Fruit fly (Drosophila melanogaster) whole organism, embryonic: Measurements from ENCODE around the gene Wbp2.

Source experiments
- ATbp ChIP-seq: fragments of 200-800 bp; sonication (Bioruptor generic); optimal IDR thresholded peaks from 2 replicates; lab custom pipeline; 2017; ENCODE audit warnings: missing biosample characterization, mild to moderate bottlenecking, missing genetic modification characterization, missing genetic modification reagents
- Atf3 ChIP-seq: fragments of 200-800 bp; sonication (Bioruptor generic); optimal IDR thresholded peaks from 3 replicates; lab custom pipeline; 2016; ENCODE audit warnings: missing biosample characterization, missing genetic modification characterization
- Blimp-1 ChIP-seq: fragments of 200-800 bp; sonication (Bioruptor generic); optimal IDR thresholded peaks from 3 replicates; lab custom pipeline; 2018; ENCODE audit warnings: missing biosample characterization, missing genetic modification characterization, mild to moderate bottlenecking, moderate library complexity, missing genetic modification reagents
- CG10267 ChIP-seq: fragments of 200-800 bp; sonication (Bioruptor generic); optimal IDR thresholded peaks from 2 replicates; lab custom pipeline; 2018; ENCODE audit warnings: missing biosample characterization, mild to moderate bottlenecking, missing genetic modification characterization, moderate library complexity
- CG11398 ChIP-seq: fragments of 200-800 bp; sonication (Bioruptor generic); optimal IDR thresholded peaks from 2 replicates; lab custom pipeline; 2016; ENCODE audit warnings: missing biosample characterization, missing genetic modification characterization
- CG12071 ChIP-seq: fragments of 200-800 bp; sonication (Bioruptor generic); optimal IDR thresholded peaks from 3 replicates; lab custom pipeline; 2018; ENCODE audit warnings: missing biosample characterization, mild to moderate bottlenecking, missing genetic modification characterization
- CG13123 ChIP-seq: fragments of 200-800 bp; sonication (Bioruptor generic); optimal IDR thresholded peaks from 2 replicates; lab custom pipeline; 2016; ENCODE audit warnings: missing biosample characterization, missing genetic modification characterization
- CG13624 ChIP-seq: fragments of 200-800 bp; sonication (Bioruptor generic); optimal IDR thresholded peaks from 2 replicates; lab custom pipeline; 2016; ENCODE audit warnings: missing biosample characterization, missing genetic modification characterization
- CG13894 ChIP-seq: fragments of 200-800 bp; sonication (Bioruptor generic); optimal IDR thresholded peaks from 3 replicates; lab custom pipeline; 2018; ENCODE audit warnings: missing biosample characterization, mild to moderate bottlenecking, missing genetic modification characterization, moderate library complexity
- CG15073 ChIP-seq: fragments of 200-800 bp; sonication (Bioruptor generic); optimal IDR thresholded peaks from 2 replicates; lab custom pipeline; 2016; ENCODE audit warnings: missing biosample characterization, missing genetic modification characterization
- CG15269 ChIP-seq: fragments of 200-800 bp; sonication (Bioruptor generic); optimal IDR thresholded peaks from 2 replicates; lab custom pipeline; 2018; ENCODE audit warnings: missing biosample characterization, mild to moderate bottlenecking, missing genetic modification characterization, moderate library complexity
- CG15696 ChIP-seq: fragments of 200-800 bp; sonication (Bioruptor generic); optimal IDR thresholded peaks from 2 replicates; lab custom pipeline; 2019; ENCODE audit warnings: missing biosample characterization, mild to moderate bottlenecking, missing genetic modification characterization, moderate library complexity
- CG1602 ChIP-seq: fragments of 200-800 bp; sonication (Bioruptor generic); optimal IDR thresholded peaks from 3 replicates; lab custom pipeline; 2016; ENCODE audit warnings: missing biosample characterization, missing genetic modification characterization
- CG1647 ChIP-seq: fragments of 200-800 bp; sonication (Bioruptor generic); optimal IDR thresholded peaks from 3 replicates; lab custom pipeline; 2016; ENCODE audit warnings: missing biosample characterization, missing genetic modification characterization
- CG16813 ChIP-seq: fragments of 200-800 bp; sonication (Bioruptor generic); IDR thresholded peaks from 3 replicates; pipeline ENCODE4 v1.3.6; 2022; ENCODE audit warnings: missing biosample characterization, missing genetic modification characterization; ENCODE audit not compliant: partially characterized antibody
- CG17359 ChIP-seq: fragments of 200-800 bp; sonication (Bioruptor generic); optimal IDR thresholded peaks from 3 replicates; lab custom pipeline; 2018; ENCODE audit warnings: missing biosample characterization, mild to moderate bottlenecking, missing genetic modification characterization, moderate library complexity
- CG18476 ChIP-seq: fragments of 200-800 bp; sonication (Bioruptor generic); optimal IDR thresholded peaks from 2 replicates; lab custom pipeline; 2016; ENCODE audit warnings: missing biosample characterization, mild to moderate bottlenecking, missing genetic modification characterization
- CG2875 ChIP-seq: fragments of 200-800 bp; sonication (Bioruptor generic); optimal IDR thresholded peaks from 2 replicates; lab custom pipeline; 2017; ENCODE audit warnings: missing biosample characterization, mild to moderate bottlenecking, missing genetic modification characterization, missing genetic modification reagents
- CG3281 ChIP-seq: fragments of 200-800 bp; sonication (Bioruptor generic); optimal IDR thresholded peaks from 3 replicates; lab custom pipeline; 2017; ENCODE audit warnings: missing biosample characterization, mild to moderate bottlenecking, missing genetic modification characterization
- CG3407 ChIP-seq: fragments of 200-800 bp; sonication (Bioruptor generic); optimal IDR thresholded peaks from 2 replicates; lab custom pipeline; 2018; ENCODE audit warnings: missing biosample characterization, mild to moderate bottlenecking, missing genetic modification characterization
- CG34224 ChIP-seq: fragments of 200-800 bp; sonication (Bioruptor generic); IDR thresholded peaks from 3 replicates; pipeline ENCODE4 v1.3.6; 2022; ENCODE audit warnings: missing biosample characterization, missing genetic modification characterization; ENCODE audit not compliant: partially characterized antibody
- CG3838 ChIP-seq: fragments of 200-800 bp; sonication (Bioruptor generic); optimal IDR thresholded peaks from 3 replicates; lab custom pipeline; 2016; ENCODE audit warnings: missing biosample characterization, missing genetic modification characterization
- CG3847 ChIP-seq: fragments of 200-800 bp; sonication (Bioruptor generic); IDR thresholded peaks from 2 replicates; pipeline ENCODE4 v1.3.6; 2022; ENCODE audit warnings: missing biosample characterization, missing genetic modification characterization
- CG8924 ChIP-seq: fragments of 200-800 bp; optimal IDR thresholded peaks from 3 replicates; lab custom pipeline; 2019; ENCODE audit warnings: missing biosample characterization, mild to moderate bottlenecking, missing genetic modification characterization, moderate library complexity
- Camta ChIP-seq: fragments of 200-800 bp; sonication (Bioruptor generic); optimal IDR thresholded peaks from 2 replicates; lab custom pipeline; 2016; ENCODE audit warnings: missing biosample characterization, missing genetic modification characterization
- Dll ChIP-seq: fragments of 200-800 bp; sonication (Bioruptor generic); IDR thresholded peaks from 4 replicates; pipeline ENCODE4 v1.3.6; 2022; ENCODE audit warnings: missing biosample characterization, missing genetic modification characterization; ENCODE audit not compliant: partially characterized antibody
- Ets97D ChIP-seq: fragments of 200-800 bp; sonication (Bioruptor generic); optimal IDR thresholded peaks from 3 replicates; lab custom pipeline; 2016; ENCODE audit warnings: missing biosample characterization, missing genetic modification characterization
- NC2α ChIP-seq: fragments of 200-800 bp; sonication (Bioruptor generic); optimal IDR thresholded peaks from 2 replicates; lab custom pipeline; 2016; ENCODE audit warnings: missing biosample characterization, missing genetic modification characterization
- NC2β ChIP-seq: fragments of 200-800 bp; sonication (Bioruptor generic); optimal IDR thresholded peaks from 2 replicates; lab custom pipeline; 2016; ENCODE audit warnings: missing biosample characterization, missing genetic modification characterization
- Optix ChIP-seq: fragments of 200-800 bp; sonication (Bioruptor generic); IDR thresholded peaks from 3 replicates; pipeline ENCODE4 v1.3.6; 2022; ENCODE audit warnings: missing biosample characterization, missing genetic modification characterization
- Sin3A ChIP-seq: fragments of >200 bp; optimal IDR thresholded peaks from 2 replicates; lab custom pipeline; 2018
- Sox100B ChIP-seq: fragments of 200-800 bp; sonication (Bioruptor generic); optimal IDR thresholded peaks from 3 replicates; lab custom pipeline; 2018; ENCODE audit warnings: missing biosample characterization, mild to moderate bottlenecking, missing genetic modification characterization
- ac ChIP-seq: fragments of 200-800 bp; sonication (Bioruptor generic); optimal IDR thresholded peaks from 3 replicates; lab custom pipeline; 2017; ENCODE audit warnings: missing biosample characterization, mild to moderate bottlenecking, missing genetic modification characterization
- ato ChIP-seq: fragments of 200-800 bp; sonication (Bioruptor generic); IDR thresholded peaks from 2 replicates; pipeline ENCODE4 v1.3.6; 2022; ENCODE audit warnings: missing biosample characterization, missing genetic modification characterization; ENCODE audit not compliant: partially characterized antibody
- bsh ChIP-seq, 2 experiments: fragments of 200-800 bp; sonication (Bioruptor generic); optimal IDR thresholded peaks; 2 replicates each; lab custom pipeline; 2017 to 2018; ENCODE audit warnings: mild to moderate bottlenecking in 2 of 2, missing biosample characterization in 2 of 2, missing genetic modification characterization in 2 of 2, moderate library complexity in 1 of 2
- chif ChIP-seq, 2 experiments: fragments of 200-800 bp; sonication (Bioruptor generic); optimal IDR thresholded peaks; 3 replicates each; lab custom pipeline; 2016; ENCODE audit warnings: missing biosample characterization in 2 of 2, missing genetic modification characterization in 2 of 2
- danr ChIP-seq: fragments of 200-800 bp; sonication (Bioruptor generic); IDR thresholded peaks from 2 replicates; pipeline ENCODE4 v1.3.6; 2022; ENCODE audit warnings: missing biosample characterization, missing genetic modification characterization
- exex ChIP-seq: fragments of 200-800 bp; sonication (Bioruptor generic); optimal IDR thresholded peaks from 4 replicates; lab custom pipeline; 2018; ENCODE audit warnings: missing biosample characterization, mild to moderate bottlenecking, missing genetic modification characterization, moderate library complexity
- eyg ChIP-seq: fragments of 200-800 bp; sonication (Bioruptor generic); optimal IDR thresholded peaks from 3 replicates; lab custom pipeline; 2016; ENCODE audit warnings: missing biosample characterization, missing genetic modification characterization
- gcm2 ChIP-seq: fragments of 200-800 bp; sonication (Bioruptor generic); optimal IDR thresholded peaks from 2 replicates; lab custom pipeline; 2016; ENCODE audit warnings: missing biosample characterization, missing genetic modification characterization
- kni ChIP-seq: fragments of 200-800 bp; sonication (Bioruptor generic); optimal IDR thresholded peaks from 3 replicates; lab custom pipeline; 2017; ENCODE audit warnings: mild to moderate bottlenecking, missing biosample characterization, missing genetic modification reagents, missing genetic modification characterization
- pan ChIP-seq, 4 experiments: fragments of >200 bp in 3 of 4; fragments of 200-800 bp in 1 of 4; sonication (Bioruptor generic) in 1 of 4; optimal IDR thresholded peaks in 3 of 4; IDR thresholded peaks in 1 of 4; 2 replicates each; pipeline versions ENCODE4 v1.3.6 to Lab custom; 2017 to 2022; ENCODE audit warnings: missing biosample characterization in 2 of 4, missing genetic modification characterization in 2 of 4, mixed read lengths in 1 of 4
- psq ChIP-seq: fragments of 200-800 bp; sonication (Bioruptor generic); optimal IDR thresholded peaks from 2 replicates; lab custom pipeline; 2017; ENCODE audit warnings: missing biosample characterization, missing genetic modification characterization
- ro ChIP-seq: fragments of 200-800 bp; sonication (Bioruptor generic); IDR thresholded peaks from 2 replicates; pipeline ENCODE4 v1.3.6; 2022; ENCODE audit warnings: missing biosample characterization, missing genetic modification characterization
- sob ChIP-seq: fragments of 200-800 bp; sonication (Bioruptor generic); IDR thresholded peaks from 2 replicates; pipeline ENCODE4 v1.3.6; 2022; ENCODE audit warnings: missing biosample characterization, missing genetic modification characterization
- twi ChIP-seq: fragments of 200-800 bp; optimal IDR thresholded peaks from 2 replicates; lab custom pipeline; 2019; ENCODE audit warnings: missing biosample characterization, mild to moderate bottlenecking, missing genetic modification characterization, moderate library complexity
- wek ChIP-seq: fragments of 200-800 bp; sonication (Bioruptor generic); optimal IDR thresholded peaks from 3 replicates; lab custom pipeline; 2018; ENCODE audit warnings: missing biosample characterization, mild to moderate bottlenecking, missing genetic modification characterization, moderate library complexity
- yki ChIP-seq: fragments of >200 bp; optimal IDR thresholded peaks from 3 replicates; lab custom pipeline; 2018

Wbp2 gene

dm6 chr3L:12803159-12804034, 46.6 kb upstream of the Wbp2 start (continued):
- 0 out of 2 replicates have a peak, but pooled peaks have one; percentile 28 for TF ChIP-seq CG3847 (GFP tag; lab: Robert Waterston, UW)
- TF ChIP-seq twi (tag; lab: Kevin White, UChicago) = no peak
- no peak for TF ChIP-seq Dll (GFP tag; lab: Robert Waterston, UW)
- TF ChIP-seq exex = peak; percentile 9
- TF ChIP-seq chif (GFP tag; optimal IDR thresholded peaks at IDR 0.05; lab: Kevin White, UChicago) = peak in 1 of 2 experiments; percentile 9
- TF ChIP-seq CG15073 = no peak
- TF ChIP-seq NC2β (GFP tag; lab: Kevin White, UChicago) = no peak
- TF ChIP-seq CG3838 (GFP tag; lab: Kevin White, UChicago) = no peak
- no peak for TF ChIP-seq CG1647 (GFP tag; lab: Kevin White, UChicago)
- peak; percentile 58 for TF ChIP-seq CG13624 (GFP tag; lab: Kevin White, UChicago)
- TF ChIP-seq Sin3A (lab: Kevin White, UChicago) = no peak
- TF ChIP-seq CG1602 (GFP tag; lab: Kevin White, UChicago) = no peak
- no peak for TF ChIP-seq CG13123
- TF ChIP-seq CG13894 (tag; lab: Kevin White, UChicago) = peak; percentile 56
- no peak for TF ChIP-seq kni (GFP tag; lab: Kevin White, UChicago)
- TF ChIP-seq CG34224 (GFP tag; lab: Robert Waterston, UW) = no peak
- no peak for TF ChIP-seq danr (GFP tag; lab: Robert Waterston, UW)
- no peak for TF ChIP-seq CG12071
- peak; percentile 57 for TF ChIP-seq CG15269 (tag; lab: Kevin White, UChicago)
- TF ChIP-seq sob (GFP tag; lab: Robert Waterston, UW) = peak; percentile 6; the same call in 1 of the 2 replicates
- no peak for TF ChIP-seq Atf3
- no peak for TF ChIP-seq pan (optimal IDR thresholded peaks at IDR 0.05; lab: Kevin White, UChicago)
- peak in 1 of 2 experiments; percentile 32 for TF ChIP-seq pan (GFP tag; optimal IDR thresholded peaks at IDR 0.05 in 1 of 2, IDR thresholded peaks at IDR 0.05 in 1 of 2)
- peak; percentile 80 for TF ChIP-seq CG3281 (GFP tag; lab: Kevin White, UChicago)
- TF ChIP-seq wek (GFP tag; lab: Kevin White, UChicago) = no peak
- TF ChIP-seq Camta (GFP tag; lab: Kevin White, UChicago) = peak; percentile 38
- no peak for TF ChIP-seq ATbp (GFP tag; lab: Kevin White, UChicago)
- TF ChIP-seq ato (GFP tag; lab: Robert Waterston, UW) = no peak
- no peak for TF ChIP-seq psq
- TF ChIP-seq bsh (GFP tag; optimal IDR thresholded peaks at IDR 0.05; lab: Kevin White, UChicago) = no peak
- no peak for TF ChIP-seq CG3407
- TF ChIP-seq Optix = no peak
- no peak for TF ChIP-seq yki (lab: Kevin White, UChicago)
- TF ChIP-seq Sox100B (GFP tag; lab: Kevin White, UChicago) = peak; percentile 24
- peak; percentile 2 for TF ChIP-seq Blimp-1
- TF ChIP-seq NC2α (GFP tag; lab: Kevin White, UChicago) = no peak
- peak; percentile 6 for TF ChIP-seq CG18476
- TF ChIP-seq ac (GFP tag; lab: Kevin White, UChicago) = no peak
- TF ChIP-seq CG15696 (tag; lab: Kevin White, UChicago) = no peak
- no peak for TF ChIP-seq CG16813 (GFP tag; lab: Robert Waterston, UW)
- no peak for TF ChIP-seq CG2875 (GFP tag; lab: Kevin White, UChicago)
- TF ChIP-seq CG11398 (GFP tag; lab: Kevin White, UChicago) = no peak
- TF ChIP-seq CG17359 (tag; lab: Kevin White, UChicago) = peak; percentile 18
- TF ChIP-seq eyg (GFP tag; lab: Kevin White, UChicago) = peak; percentile 23
- no peak for TF ChIP-seq ro (GFP tag; lab: Robert Waterston, UW)
- peak; percentile 29 for TF ChIP-seq CG10267
- TF ChIP-seq Ets97D (GFP tag; lab: Kevin White, UChicago) = no peak
- TF ChIP-seq gcm2 (GFP tag; lab: Kevin White, UChicago) = no peak
- TF ChIP-seq CG8924 (tag; lab: Kevin White, UChicago) = peak; percentile 51
